Worm (Caenorhabditis elegans) whole organism, early embryonic: ENCODE results near the gene nhx-9.

Experiments used
- B0310.2 ChIP-seq: sonication (generic microtip); optimal IDR thresholded peaks from 2 replicates; lab custom pipeline; 2016; ENCODE audit warnings: mild to moderate bottlenecking, missing genetic modification characterization, missing compliant biosample characterization
- F13C5.2 ChIP-seq: sonication (generic microtip); optimal IDR thresholded peaks from 2 replicates; lab custom pipeline; 2017; ENCODE audit warnings: mild to moderate bottlenecking, missing genetic modification characterization, inconsistent platforms, missing compliant biosample characterization
- aly-1 ChIP-seq: sonication (generic microtip); optimal IDR thresholded peaks from 2 replicates; lab custom pipeline; 2016; ENCODE audit warnings: missing genetic modification characterization, missing compliant biosample characterization
- ama-1 ChIP-seq: fragments of 150-350 bp; optimal IDR thresholded peaks from 2 replicates; lab custom pipeline; 2014
- ceh-13 ChIP-seq: fragments of 200-800 bp; sonication (Bioruptor generic); optimal IDR thresholded peaks from 2 replicates; lab custom pipeline; 2018; ENCODE audit warnings: mild to moderate bottlenecking, missing genetic modification characterization, missing compliant biosample characterization
- ceh-36 ChIP-seq: sonication (generic microtip); optimal IDR thresholded peaks from 2 replicates; lab custom pipeline; 2016; ENCODE audit warnings: missing genetic modification characterization, inconsistent platforms, missing compliant biosample characterization
- ets-7 ChIP-seq: sonication (generic microtip); optimal IDR thresholded peaks from 2 replicates; lab custom pipeline; 2016; ENCODE audit warnings: missing genotype, missing genetic modification characterization, missing compliant biosample characterization
- flt-1 ChIP-seq: fragments of 200-800 bp; sonication (Bioruptor generic); IDR thresholded peaks from 2 replicates; pipeline ENCODE4 v1.3.6; 2022; ENCODE audit warnings: missing genetic modification characterization, missing compliant biosample characterization
- hmbx-1 ChIP-seq: sonication (generic microtip); optimal IDR thresholded peaks from 2 replicates; lab custom pipeline; 2016; ENCODE audit warnings: mild to moderate bottlenecking, missing genetic modification characterization, missing compliant biosample characterization
- hmg-4 ChIP-seq: fragments of 200-800 bp; sonication (Bioruptor generic); optimal IDR thresholded peaks from 2 replicates; lab custom pipeline; 2018; ENCODE audit warnings: mild to moderate bottlenecking, missing genetic modification characterization, missing compliant biosample characterization
- hnd-1 ChIP-seq: sonication (generic microtip); optimal IDR thresholded peaks from 2 replicates; lab custom pipeline; 2016; ENCODE audit warnings: missing genetic modification characterization, missing compliant biosample characterization
- pes-1 ChIP-seq: fragments of 200-800 bp; sonication (Bioruptor generic); IDR thresholded peaks from 2 replicates; pipeline ENCODE4 v1.3.6; 2022; ENCODE audit warnings: missing genetic modification reagents, missing genetic modification characterization, missing compliant biosample characterization
- scrt-1 ChIP-seq: fragments of 200-800 bp; sonication (Bioruptor generic); IDR thresholded peaks from 2 replicates; pipeline ENCODE4 v1.3.6; 2022; ENCODE audit warnings: missing genetic modification characterization, missing compliant biosample characterization
- sea-1 ChIP-seq: fragments of 200-800 bp; sonication (Bioruptor generic); conservative IDR thresholded peaks from 2 replicates; pipeline ENCODE4 v1.3.6; 2022; ENCODE audit warnings: missing genetic modification characterization, missing compliant biosample characterization
- tbx-11 ChIP-seq: fragments of 200-800 bp; sonication (Bioruptor generic); IDR thresholded peaks from 2 replicates; pipeline ENCODE4 v1.3.6; 2022; ENCODE audit warnings: missing genetic modification characterization, missing compliant biosample characterization
- tbx-37 ChIP-seq: fragments of 200-800 bp; sonication (Bioruptor generic); conservative IDR thresholded peaks from 2 replicates; pipeline ENCODE4 v1.3.6; 2022; ENCODE audit warnings: missing genetic modification reagents, missing genetic modification characterization, missing compliant biosample characterization
- tra-4 ChIP-seq: sonication (generic microtip); optimal IDR thresholded peaks from 2 replicates; lab custom pipeline; 2017; ENCODE audit warnings: missing genetic modification characterization, missing compliant biosample characterization

The nhx-9 gene

DNA sequence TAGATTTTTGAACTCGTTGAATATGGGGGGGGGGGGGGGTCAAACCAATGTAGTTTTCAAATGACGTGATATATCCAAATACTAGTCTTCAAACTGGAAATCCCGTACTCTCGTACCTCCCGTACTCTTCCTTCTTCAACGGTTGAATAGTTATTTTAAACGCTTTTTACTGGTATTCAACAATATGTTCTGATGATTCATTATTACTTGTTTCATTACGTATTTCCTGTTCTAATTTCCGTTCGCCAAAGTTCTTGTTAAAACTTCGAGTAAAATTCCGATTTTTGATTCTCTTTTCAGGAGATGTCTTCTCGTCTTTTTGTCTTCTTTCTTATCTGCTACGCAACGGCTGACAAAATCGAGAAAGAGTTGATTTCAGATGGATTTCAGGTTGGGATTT is at the start of gene nhx-9:
nhx-9 (plus strand) TSS at position 301 of the 400 bp plus-strand sequence.
- TF ChIP-seq hnd-1 (tag; lab: Kevin White, UChicago), result no peak

DNA sequence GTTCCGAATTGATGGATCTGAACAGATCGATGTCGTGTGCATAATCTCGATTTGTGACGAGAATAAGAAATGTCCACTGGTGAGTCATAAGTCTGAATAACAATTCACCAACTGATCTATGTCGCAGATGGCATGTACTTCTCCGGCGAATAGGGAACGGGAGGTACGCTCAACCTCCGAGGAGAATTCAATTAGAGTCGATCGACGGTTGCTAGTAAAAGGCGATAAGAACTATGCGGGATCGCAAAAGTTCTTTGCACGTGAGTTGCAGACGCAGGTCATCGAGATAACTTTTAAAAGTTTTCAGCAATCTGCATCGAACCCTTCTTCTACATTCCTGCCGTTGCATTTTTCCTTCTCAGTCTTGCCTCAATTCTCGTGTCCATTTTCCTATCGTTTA is 48.1 kb upstream of the nhx-9 start:
- no peak for TF ChIP-seq ama-1 (lab: Kevin White, UChicago)
- no peak for TF ChIP-seq F13C5.2 (tag; lab: Kevin White, UChicago)
- TF ChIP-seq tra-4 (tag; lab: Kevin White, UChicago), result no peak
- TF ChIP-seq tbx-37 (GFP tag; lab: Robert Waterston, UW), result no peak
- TF ChIP-seq ets-7 (tag; lab: Kevin White, UChicago), result no peak
- TF ChIP-seq hnd-1 (tag; lab: Kevin White, UChicago), result no peak
- no peak for TF ChIP-seq hmg-4 (GFP tag; lab: Kevin White, UChicago)
- TF ChIP-seq aly-1 (tag; lab: Kevin White, UChicago), result no peak
- TF ChIP-seq pes-1 (GFP tag; lab: Robert Waterston, UW), result no peak
- TF ChIP-seq B0310.2 (tag; lab: Kevin White, UChicago), result no peak
- TF ChIP-seq ceh-36 (tag; lab: Kevin White, UChicago), result no peak
- TF ChIP-seq ceh-13 (GFP tag; lab: Kevin White, UChicago), result no peak
- no peak for TF ChIP-seq flt-1 (GFP tag; lab: Robert Waterston, UW)
- TF ChIP-seq sea-1 (GFP tag; lab: Robert Waterston, UW), result no peak
- TF ChIP-seq scrt-1 (GFP tag; lab: Robert Waterston, UW), result no peak
- TF ChIP-seq hmbx-1 (tag; lab: Kevin White, UChicago), result no peak
- TF ChIP-seq tbx-11 (GFP tag; lab: Robert Waterston, UW), result no peak

- no peak for TF ChIP-seq ets-7 (tag; lab: Kevin White, UChicago)
- TF ChIP-seq ama-1 (lab: Kevin White, UChicago), result no peak
- TF ChIP-seq F13C5.2 (tag; lab: Kevin White, UChicago), result no peak
- TF ChIP-seq aly-1 (tag; lab: Kevin White, UChicago), result no peak
- TF ChIP-seq hmbx-1 (tag; lab: Kevin White, UChicago), result no peak
- no peak for TF ChIP-seq tbx-11 (GFP tag; lab: Robert Waterston, UW)
- no peak for TF ChIP-seq scrt-1 (GFP tag; lab: Robert Waterston, UW)
- no peak for TF ChIP-seq ceh-36 (tag; lab: Kevin White, UChicago)
- TF ChIP-seq ceh-13 (GFP tag; lab: Kevin White, UChicago), result no peak
- no peak for TF ChIP-seq hnd-1 (tag; lab: Kevin White, UChicago)
- no peak for TF ChIP-seq B0310.2 (tag; lab: Kevin White, UChicago)
- TF ChIP-seq hmg-4 (GFP tag; lab: Kevin White, UChicago), result no peak
- TF ChIP-seq tbx-37 (GFP tag; lab: Robert Waterston, UW), result no peak
- TF ChIP-seq sea-1 (GFP tag; lab: Robert Waterston, UW), result no peak
- no peak for TF ChIP-seq pes-1 (GFP tag; lab: Robert Waterston, UW)
- TF ChIP-seq tra-4 (tag; lab: Kevin White, UChicago), result no peak
- no peak for TF ChIP-seq flt-1 (GFP tag; lab: Robert Waterston, UW)
These were observed 47.2 kb upstream of the nhx-9 start for ce11 chrIV:11883478-11883877.

- TF ChIP-seq hmbx-1 (tag; lab: Kevin White, UChicago) (no peak), F13C5.2 (tag; lab: Kevin White, UChicago) (no peak), hnd-1 (tag; lab: Kevin White, UChicago) (no peak), tbx-11 (GFP tag; lab: Robert Waterston, UW) (no peak), pes-1 (GFP tag; lab: Robert Waterston, UW) (no peak), scrt-1 (GFP tag; lab: Robert Waterston, UW) (no peak), ama-1 (lab: Kevin White, UChicago) (no peak), hmg-4 (GFP tag; lab: Kevin White, UChicago) (no peak), B0310.2 (tag; lab: Kevin White, UChicago) (no peak), ceh-13 (GFP tag; lab: Kevin White, UChicago) (no peak), sea-1 (GFP tag; lab: Robert Waterston, UW) (no peak), ets-7 (tag; lab: Kevin White, UChicago) (no peak), aly-1 (tag; lab: Kevin White, UChicago) (no peak), ceh-36 (tag; lab: Kevin White, UChicago) (no peak), tbx-37 (GFP tag; lab: Robert Waterston, UW) (no peak), flt-1 (GFP tag; lab: Robert Waterston, UW) (no peak), tra-4 (tag; lab: Kevin White, UChicago) (no peak)
These were observed 45.4 kb upstream of the nhx-9 start, which contains the start of gene let-653 for ce11 chrIV:11885313-11885712. TSS of gene let-653 (plus strand) at chrIV:11885613.

- TF ChIP-seq hmbx-1 (tag; lab: Kevin White, UChicago), result no peak
- TF ChIP-seq aly-1 (tag; lab: Kevin White, UChicago), result no peak
These were observed 38.1 kb upstream of the nhx-9 start for ce11 chrIV:11892545-11892944.

DNA sequence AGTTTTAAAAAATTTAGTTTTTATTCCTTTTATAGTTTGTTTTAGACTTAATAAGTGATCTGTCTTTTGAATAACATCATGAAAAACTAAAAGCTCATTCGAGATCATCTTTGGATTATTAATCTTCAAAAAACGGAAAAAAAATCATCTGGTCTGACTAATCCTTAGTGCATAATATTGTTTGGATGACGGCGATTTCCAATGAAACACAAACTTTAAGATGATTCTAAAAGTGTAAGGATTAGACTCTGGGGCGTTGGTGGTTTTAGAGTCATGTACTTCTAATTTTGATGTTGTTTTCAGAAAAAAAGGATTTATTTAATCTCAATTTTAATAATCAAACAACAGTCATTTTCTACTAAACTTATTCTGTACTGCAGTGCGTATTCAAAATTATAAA is 37.3 kb upstream of the nhx-9 start:
- TF ChIP-seq sea-1 (GFP tag; lab: Robert Waterston, UW) (no peak), ceh-36 (tag; lab: Kevin White, UChicago) (no peak), tbx-11 (GFP tag; lab: Robert Waterston, UW) (no peak), pes-1 (GFP tag; lab: Robert Waterston, UW) (no peak), aly-1 (tag; lab: Kevin White, UChicago) (no peak)

ce11 chrIV:11897710-11898109 is 33.0 kb upstream of the nhx-9 start:
- TF ChIP-seq sea-1 (GFP tag; lab: Robert Waterston, UW) (no peak), ama-1 (lab: Kevin White, UChicago) (no peak), tra-4 (tag; lab: Kevin White, UChicago) (no peak), hmbx-1 (tag; lab: Kevin White, UChicago) (no peak)
